Fruit fly (Drosophila melanogaster): ENCODE results near the gene CG3566.

- TF ChIP-seq CG8478 (optimal IDR thresholded peaks at IDR 0.05) (no peak), CTCF (optimal IDR thresholded peaks at IDR 0.05) (no peak)
Measured at dm6 chrX:6305317-6305716, 28.8 kb upstream of the CG3566 start.
